Worm (Caenorhabditis elegans) whole organism, L2 larva: Measurements from ENCODE around the gene cdd-1.
A peak's percentile ranks its signal among the peaks of the same experiment; 100 is the strongest.

ENCODE experiments used
- C34F6.9 ChIP-seq: fragments of 150-350 bp; optimal IDR thresholded peaks from 2 replicates; lab custom pipeline; 2014; ENCODE audit warnings: missing biosample characterization, missing genetic modification characterization
- F13H6.1 ChIP-seq: sonication (generic microtip); optimal IDR thresholded peaks from 2 replicates; lab custom pipeline; 2016; ENCODE audit warnings: missing genetic modification characterization, missing compliant biosample characterization
- R02D3.7 ChIP-seq: fragments of 150-350 bp; optimal IDR thresholded peaks from 2 replicates; lab custom pipeline; 2014; ENCODE audit warnings: missing biosample characterization, missing genetic modification characterization
- Y55F3AM.14 ChIP-seq: fragments of 200-800 bp; sonication (Bioruptor generic); optimal IDR thresholded peaks from 2 replicates; lab custom pipeline; 2018; ENCODE audit warnings: mild to moderate bottlenecking, missing genetic modification characterization, missing compliant biosample characterization
- ZK546.5 ChIP-seq: sonication (generic microtip); optimal IDR thresholded peaks from 2 replicates; lab custom pipeline; 2017; ENCODE audit warnings: missing biosample characterization, missing genetic modification characterization
- ama-1 ChIP-seq: fragments of 150-350 bp; optimal IDR thresholded peaks from 2 replicates; lab custom pipeline; 2018; ENCODE audit warnings: inconsistent platforms
- blmp-1 ChIP-seq: sonication (generic microtip); optimal IDR thresholded peaks from 2 replicates; lab custom pipeline; 2017; ENCODE audit warnings: missing genetic modification characterization, mild to moderate bottlenecking, missing compliant biosample characterization, antibody characterized with exemption, moderate library complexity; ENCODE audit not compliant: insufficient read depth
- crh-2 ChIP-seq: sonication (generic microtip); optimal IDR thresholded peaks from 2 replicates; lab custom pipeline; 2017; ENCODE audit warnings: missing biosample characterization, missing genetic modification characterization
- dmd-4 ChIP-seq: sonication (generic microtip); optimal IDR thresholded peaks from 2 replicates; lab custom pipeline; 2017; ENCODE audit warnings: missing biosample characterization, missing genetic modification characterization
- egl-27 ChIP-seq: sonication (generic microtip); optimal IDR thresholded peaks from 3 replicates; lab custom pipeline; 2017; ENCODE audit warnings: missing biosample characterization, missing genetic modification reagents, missing genetic modification characterization
- elt-1 ChIP-seq: fragments of 150-350 bp; optimal IDR thresholded peaks from 2 replicates; lab custom pipeline; 2014; ENCODE audit warnings: missing biosample characterization, missing genetic modification characterization
- elt-3 ChIP-seq: sonication (generic microtip); optimal IDR thresholded peaks from 2 replicates; lab custom pipeline; 2017; ENCODE audit warnings: missing biosample characterization, missing genetic modification characterization
- fos-1 ChIP-seq: fragments of 150-350 bp; optimal IDR thresholded peaks from 2 replicates; lab custom pipeline; 2014; ENCODE audit warnings: missing biosample characterization, missing genetic modification characterization
- gmeb-1 ChIP-seq: fragments of 150-350 bp; optimal IDR thresholded peaks from 2 replicates; lab custom pipeline; 2014; ENCODE audit warnings: missing biosample characterization, missing genetic modification characterization
- lin-11 ChIP-seq: fragments of 150-350 bp; sonication (generic microtip); optimal IDR thresholded peaks from 2 replicates; lab custom pipeline; 2014; ENCODE audit warnings: missing biosample characterization, missing genetic modification characterization, inconsistent platforms, mixed read lengths
- lin-39 ChIP-seq: fragments of 150-350 bp; optimal IDR thresholded peaks from 2 replicates; lab custom pipeline; 2014; ENCODE audit warnings: missing biosample characterization, missing genetic modification reagents, missing genetic modification characterization
- lsy-2 ChIP-seq, 2 experiments: fragments of 150-350 bp in 1 of 2; sonication (generic microtip) in 1 of 2; optimal IDR thresholded peaks; 2 replicates each; lab custom pipeline; 2014 to 2017; ENCODE audit warnings: missing biosample characterization in 2 of 2, missing genetic modification characterization in 2 of 2
- mab-5 ChIP-seq: fragments of 150-350 bp; optimal IDR thresholded peaks from 2 replicates; lab custom pipeline; 2014; ENCODE audit warnings: missing biosample characterization, missing genetic modification characterization
- mbf-1 ChIP-seq: sonication (generic microtip); optimal IDR thresholded peaks from 2 replicates; lab custom pipeline; 2017; ENCODE audit warnings: missing biosample characterization, missing genetic modification characterization
- mdl-1 ChIP-seq, 2 experiments: fragments of 150-350 bp in 1 of 2; sonication (generic microtip) in 1 of 2; optimal IDR thresholded peaks; 2 replicates each; lab custom pipeline; 2017; ENCODE audit warnings: missing biosample characterization in 2 of 2, missing genetic modification characterization in 2 of 2
- nhr-11 ChIP-seq: fragments of 150-350 bp; optimal IDR thresholded peaks from 2 replicates; lab custom pipeline; 2014; ENCODE audit warnings: missing biosample characterization, missing genetic modification characterization
- nhr-129 ChIP-seq: fragments of 150-350 bp; optimal IDR thresholded peaks from 2 replicates; lab custom pipeline; 2014; ENCODE audit warnings: missing biosample characterization, missing genetic modification characterization
- nhr-21 ChIP-seq: fragments of 150-350 bp; optimal IDR thresholded peaks from 2 replicates; lab custom pipeline; 2014; ENCODE audit warnings: missing biosample characterization, missing genetic modification characterization
- nhr-23 ChIP-seq: fragments of 150-350 bp; optimal IDR thresholded peaks from 2 replicates; lab custom pipeline; 2014; ENCODE audit warnings: missing biosample characterization, missing genetic modification reagents, missing genetic modification characterization
- nhr-237 ChIP-seq: fragments of 150-350 bp; optimal IDR thresholded peaks from 2 replicates; lab custom pipeline; 2014; ENCODE audit warnings: missing biosample characterization, missing genetic modification characterization
- nhr-25 ChIP-seq: fragments of 150-350 bp; sonication (generic microtip); optimal IDR thresholded peaks from 3 replicates; lab custom pipeline; 2014; ENCODE audit warnings: missing biosample characterization, missing genetic modification characterization
- nhr-6 ChIP-seq: fragments of 150-350 bp; optimal IDR thresholded peaks from 2 replicates; lab custom pipeline; 2014; ENCODE audit warnings: missing biosample characterization, missing genetic modification characterization
- nhr-77 ChIP-seq: fragments of 150-350 bp; optimal IDR thresholded peaks from 2 replicates; lab custom pipeline; 2014; ENCODE audit warnings: missing biosample characterization, missing genetic modification characterization
- sem-4 ChIP-seq: fragments of 150-350 bp; optimal IDR thresholded peaks from 2 replicates; lab custom pipeline; 2014; ENCODE audit warnings: missing biosample characterization, missing genetic modification reagents, missing genetic modification characterization
- skn-1 ChIP-seq: sonication (generic microtip); optimal IDR thresholded peaks from 2 replicates; lab custom pipeline; 2017; ENCODE audit warnings: missing biosample characterization, missing genetic modification characterization
- sma-3 ChIP-seq: sonication (generic microtip); optimal IDR thresholded peaks from 2 replicates; lab custom pipeline; 2016; ENCODE audit warnings: missing genetic modification reagents, missing genetic modification characterization, missing compliant biosample characterization
- sma-9 ChIP-seq, 2 experiments: fragments of 150-350 bp in 1 of 2; sonication (generic microtip) in 1 of 2; optimal IDR thresholded peaks; 2 replicates each; lab custom pipeline; 2014 to 2016; ENCODE audit warnings: missing genetic modification characterization in 2 of 2, mild to moderate bottlenecking in 1 of 2, missing biosample characterization in 1 of 2, missing compliant biosample characterization in 1 of 2, missing genetic modification reagents in 1 of 2, moderate library complexity in 1 of 2
- unc-55 ChIP-seq: fragments of 150-350 bp; sonication (generic microtip); optimal IDR thresholded peaks from 3 replicates; lab custom pipeline; 2014; ENCODE audit warnings: missing biosample characterization, missing genetic modification reagents, missing genetic modification characterization
- unc-62 ChIP-seq: fragments of 150-350 bp; optimal IDR thresholded peaks from 2 replicates; lab custom pipeline; 2014; ENCODE audit warnings: missing biosample characterization, missing genetic modification reagents, missing genetic modification characterization
- zag-1 ChIP-seq: fragments of 150-350 bp; optimal IDR thresholded peaks from 2 replicates; lab custom pipeline; 2014; ENCODE audit warnings: missing biosample characterization, missing genetic modification characterization
- ztf-1 ChIP-seq: fragments of 200-800 bp; sonication (Bioruptor generic); conservative IDR thresholded peaks from 2 replicates; pipeline ENCODE4 v1.3.6; 2022; ENCODE audit warnings: missing genetic modification characterization, missing compliant biosample characterization

The cdd-1 gene

ce11 chrX:8218653-8219052, 7.7 kb upstream of the cdd-1 start, which contains the start of gene K02A6.4:
K02A6.4 (minus strand) TSS chrX:8218753.
- no peak for TF ChIP-seq nhr-25
- TF ChIP-seq unc-62 (GFP tag; lab: Kevin White, UChicago): no peak
- TF ChIP-seq unc-55 (GFP tag; lab: Kevin White, UChicago): no peak
- TF ChIP-seq mdl-1 (tag; optimal IDR thresholded peaks at IDR 0.05; lab: Kevin White, UChicago): no peak
- no peak for TF ChIP-seq dmd-4 (tag; lab: Kevin White, UChicago)
- no peak for TF ChIP-seq C34F6.9 (tag; lab: Kevin White, UChicago)
- TF ChIP-seq nhr-23 (tag; lab: Kevin White, UChicago): no peak
- no peak for TF ChIP-seq nhr-129
- TF ChIP-seq nhr-6 (tag; lab: Kevin White, UChicago): no peak
- no peak for TF ChIP-seq sma-3 (GFP tag; lab: Kevin White, UChicago)

- TF ChIP-seq nhr-25: no peak
- no peak for TF ChIP-seq R02D3.7
- no peak for TF ChIP-seq ztf-1 (GFP tag; lab: Robert Waterston, UW)
- no peak for TF ChIP-seq crh-2 (tag; lab: Kevin White, UChicago)
- no peak for TF ChIP-seq sma-9 (GFP tag; optimal IDR thresholded peaks at IDR 0.05; lab: Kevin White, UChicago)
- TF ChIP-seq sma-9 (tag; optimal IDR thresholded peaks at IDR 0.05; lab: Kevin White, UChicago): no peak
- no peak for TF ChIP-seq fos-1 (tag; lab: Kevin White, UChicago)
- no peak for TF ChIP-seq zag-1 (tag; lab: Kevin White, UChicago)
- TF ChIP-seq lin-39 (tag; lab: Kevin White, UChicago): no peak
- TF ChIP-seq nhr-6 (tag; lab: Kevin White, UChicago): no peak
These were observed 6.0 kb upstream of the cdd-1 start for ce11 chrX:8216957-8217356.

ce11 chrX:8214424-8215115, 3.6 kb upstream of the cdd-1 start, which contains the start of gene C47D2.1:
C47D2.1 (plus strand) TSS chrX:8215065.
- TF ChIP-seq sem-4 (tag; lab: Kevin White, UChicago): no peak
- no peak for TF ChIP-seq fos-1 (tag; lab: Kevin White, UChicago)
- no peak for TF ChIP-seq C34F6.9 (tag; lab: Kevin White, UChicago)
- TF ChIP-seq elt-1 (tag; lab: Kevin White, UChicago): no peak
- TF ChIP-seq lsy-2 (tag; optimal IDR thresholded peaks at IDR 0.05; lab: Kevin White, UChicago): no peak
- no peak for TF ChIP-seq nhr-237 (tag; lab: Kevin White, UChicago)
- no peak for TF ChIP-seq elt-3 (tag; lab: Kevin White, UChicago)
- no peak for TF ChIP-seq sma-3 (GFP tag; lab: Kevin White, UChicago)
- TF ChIP-seq mdl-1 (tag; optimal IDR thresholded peaks at IDR 0.05; lab: Kevin White, UChicago): no peak
- TF ChIP-seq zag-1 (tag; lab: Kevin White, UChicago): no peak
- TF ChIP-seq unc-62 (GFP tag; lab: Kevin White, UChicago): no peak
- no peak for TF ChIP-seq nhr-77 (tag; lab: Kevin White, UChicago)
- no peak for TF ChIP-seq Y55F3AM.14 (GFP tag; lab: Kevin White, UChicago)
- no peak for TF ChIP-seq F13H6.1 (tag; lab: Kevin White, UChicago)
- no peak for TF ChIP-seq gmeb-1
- no peak for TF ChIP-seq egl-27 (tag; lab: Kevin White, UChicago)

- TF ChIP-seq Y55F3AM.14 (GFP tag; lab: Kevin White, UChicago) (no peak), gmeb-1 (no peak), zag-1 (tag; lab: Kevin White, UChicago) (peak; percentile 67), nhr-11 (tag; lab: Kevin White, UChicago) (no peak), blmp-1 (tag; lab: Kevin White, UChicago) (no peak), R02D3.7 (no peak), F13H6.1 (tag; lab: Kevin White, UChicago) (peak; percentile 56), fos-1 (tag; lab: Kevin White, UChicago) (peak; percentile 15), nhr-23 (tag; lab: Kevin White, UChicago) (no peak), ZK546.5 (tag; lab: Kevin White, UChicago) (no peak), nhr-21 (tag; lab: Kevin White, UChicago) (no peak), sem-4 (tag; lab: Kevin White, UChicago) (no peak), lsy-2 (tag; optimal IDR thresholded peaks at IDR 0.05; lab: Kevin White, UChicago) (peak in 1 of 2 experiments; percentile 60), unc-62 (GFP tag; lab: Kevin White, UChicago) (no peak), skn-1 (no peak), elt-3 (tag; lab: Kevin White, UChicago) (no peak), nhr-129 (peak; percentile 74), sma-9 (GFP tag; optimal IDR thresholded peaks at IDR 0.05; lab: Kevin White, UChicago) (peak; percentile 68), sma-9 (tag; optimal IDR thresholded peaks at IDR 0.05; lab: Kevin White, UChicago) (no peak), ama-1 (lab: Kevin White, UChicago) (no peak), mab-5 (tag; lab: Kevin White, UChicago) (no peak), mbf-1 (no peak), nhr-25 (no peak), C34F6.9 (tag; lab: Kevin White, UChicago) (peak; percentile 65), unc-55 (GFP tag; lab: Kevin White, UChicago) (peak; percentile 87), lin-11 (peak; percentile 3), mdl-1 (tag; optimal IDR thresholded peaks at IDR 0.05; lab: Kevin White, UChicago) (peak in 1 of 2 experiments; percentile 58), nhr-237 (tag; lab: Kevin White, UChicago) (no peak), nhr-6 (tag; lab: Kevin White, UChicago) (no peak), crh-2 (tag; lab: Kevin White, UChicago) (peak; percentile 33)
These were observed 5.0 kb downstream of the cdd-1 start for ce11 chrX:8205919-8206318.
